Worm (Caenorhabditis elegans): ENCODE results near the gene srz-62.

The srz-62 gene

DNA sequence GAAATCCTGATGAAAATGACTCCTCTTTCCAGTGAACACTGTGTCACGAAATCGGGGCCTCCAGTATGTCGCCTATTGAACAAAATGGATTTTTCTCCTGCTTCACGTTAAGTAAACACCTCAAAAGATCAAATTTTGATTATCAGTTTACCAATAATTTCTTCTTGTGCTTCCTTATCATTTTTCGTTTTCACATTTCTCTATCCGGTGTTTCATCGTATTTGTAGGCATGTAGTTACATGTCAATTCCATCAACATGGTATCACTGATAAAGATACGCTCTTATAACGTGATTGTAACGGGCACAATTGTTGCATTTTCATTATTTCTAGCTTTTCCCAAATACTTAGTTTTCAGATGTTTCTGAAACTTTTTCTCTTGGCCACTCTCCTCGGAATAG is 44.2 kb downstream of the srz-62 start, which contains the start of gene clec-72:
TSS of gene clec-72 (plus strand) at position 358 of the 400 bp plus-strand sequence.
- TF ChIP-seq pqm-1 (tag; optimal IDR thresholded peaks at IDR 0.05) (peak; percentile 92), jun-1 (tag; optimal IDR thresholded peaks at IDR 0.05) (peak; percentile 84), elt-2 (tag; optimal IDR thresholded peaks at IDR 0.05) (peak; percentile 98), ceh-28 (tag; optimal IDR thresholded peaks at IDR 0.05) (no peak), nhr-77 (tag; optimal IDR thresholded peaks at IDR 0.05) (no peak), skn-1 (tag; optimal IDR thresholded peaks at IDR 0.05) (peak; percentile 41)
